Worm (Caenorhabditis elegans) whole organism, young adult: Measurements from ENCODE around the gene srz-59.

Experiments used
- B0019.2 ChIP-seq: fragments of 200-800 bp; sonication (Bioruptor generic); conservative IDR thresholded peaks from 2 replicates; pipeline ENCODE4 v1.3.6; 2022; ENCODE audit warnings: missing genetic modification reagents, missing genetic modification characterization, missing compliant biosample characterization
- B0261.1 ChIP-seq: sonication (generic microtip); optimal IDR thresholded peaks from 2 replicates; lab custom pipeline; 2016; ENCODE audit warnings: mild to moderate bottlenecking, missing genetic modification characterization, moderate library complexity, missing compliant biosample characterization
- ceh-58 ChIP-seq: fragments of 200-800 bp; sonication (Bioruptor generic); IDR thresholded peaks from 2 replicates; pipeline ENCODE4 v1.3.6; 2022; ENCODE audit warnings: missing genetic modification characterization, missing compliant biosample characterization
- ceh-79 ChIP-seq: sonication (generic microtip); optimal IDR thresholded peaks from 2 replicates; lab custom pipeline; 2017; ENCODE audit warnings: mild to moderate bottlenecking, missing genetic modification characterization, missing compliant biosample characterization
- ceh-91 ChIP-seq: fragments of 200-800 bp; sonication (Bioruptor generic); IDR thresholded peaks from 2 replicates; pipeline ENCODE4 v1.3.6; 2022; ENCODE audit warnings: missing genetic modification reagents, missing genetic modification characterization, missing compliant biosample characterization
- efl-1 ChIP-seq: fragments of 150-350 bp; optimal IDR thresholded peaks from 2 replicates; lab custom pipeline; 2014; ENCODE audit warnings: missing biosample characterization, missing genetic modification reagents, missing genetic modification characterization
- madf-3 ChIP-seq: fragments of 200-800 bp; sonication (Bioruptor generic); IDR thresholded peaks from 2 replicates; pipeline ENCODE4 v1.3.6; 2022; ENCODE audit warnings: missing genetic modification reagents, missing genetic modification characterization, missing compliant biosample characterization
- nfya-1 ChIP-seq: sonication (generic microtip); optimal IDR thresholded peaks from 2 replicates; lab custom pipeline; 2017; ENCODE audit warnings: antibody characterized with exemption, missing compliant biosample characterization, missing genetic modification characterization, borderline replicate concordance; ENCODE audit not compliant: insufficient read depth
- pha-4 ChIP-seq: fragments of 150-350 bp; sonication (generic microtip); optimal IDR thresholded peaks from 2 replicates; lab custom pipeline; 2014; ENCODE audit warnings: missing biosample characterization, missing genetic modification reagents, missing genetic modification characterization
- repo-1 ChIP-seq: sonication (generic microtip); optimal IDR thresholded peaks from 2 replicates; lab custom pipeline; 2017; ENCODE audit warnings: mild to moderate bottlenecking, missing genetic modification characterization, missing compliant biosample characterization
- tbx-9 ChIP-seq: sonication (generic microtip); optimal IDR thresholded peaks from 2 replicates; lab custom pipeline; 2016; ENCODE audit warnings: borderline replicate concordance, missing genetic modification characterization, inconsistent platforms, missing compliant biosample characterization

- TF ChIP-seq efl-1 (GFP tag; lab: Kevin White, UChicago): no peak
- no peak for TF ChIP-seq nfya-1 (tag; lab: Kevin White, UChicago)
- no peak for TF ChIP-seq madf-3 (GFP tag; lab: Robert Waterston, UW)
- no peak for TF ChIP-seq B0019.2 (GFP tag; lab: Robert Waterston, UW)
- no peak for TF ChIP-seq ceh-91
- no peak for TF ChIP-seq ceh-79
- no peak for TF ChIP-seq repo-1
- no peak for TF ChIP-seq B0261.1 (tag; lab: Kevin White, UChicago)
- no peak for TF ChIP-seq tbx-9
- no peak for TF ChIP-seq pha-4 (tag; lab: Kevin White, UChicago)
- TF ChIP-seq ceh-58: no peak
Observed at ce11 chrIV:14158086-14158485, 26.2 kb downstream of the srz-59 start, which contains the start of gene R05A10.8.
